Fruit fly (Drosophila melanogaster) whole organism, embryonic: ENCODE measurements around the gene ball.

Experiments
- Antp ChIP-seq: fragments of 200-800 bp; sonication (Bioruptor generic); optimal IDR thresholded peaks from 3 replicates; lab custom pipeline; 2016; ENCODE audit warnings: missing biosample characterization, missing genetic modification characterization
- C15 ChIP-seq: fragments of 200-800 bp; sonication (Bioruptor generic); IDR thresholded peaks from 3 replicates; pipeline ENCODE4 v1.3.6; 2022; ENCODE audit warnings: missing biosample characterization, missing genetic modification characterization
- CG10654 ChIP-seq: fragments of 200-800 bp; sonication (Bioruptor generic); optimal IDR thresholded peaks from 2 replicates; lab custom pipeline; 2016; ENCODE audit warnings: missing biosample characterization, missing genetic modification characterization
- CG13123 ChIP-seq: fragments of 200-800 bp; sonication (Bioruptor generic); optimal IDR thresholded peaks from 2 replicates; lab custom pipeline; 2016; ENCODE audit warnings: missing biosample characterization, missing genetic modification characterization
- CG13296 ChIP-seq: fragments of 200-800 bp; sonication (Bioruptor generic); optimal IDR thresholded peaks from 3 replicates; lab custom pipeline; 2018; ENCODE audit warnings: missing biosample characterization, mild to moderate bottlenecking, missing genetic modification characterization
- CG1529 ChIP-seq: fragments of 200-800 bp; sonication (Bioruptor generic); optimal IDR thresholded peaks from 3 replicates; lab custom pipeline; 2018; ENCODE audit warnings: missing biosample characterization, missing genetic modification characterization
- CG15514 ChIP-seq: fragments of 200-800 bp; sonication (Bioruptor generic); optimal IDR thresholded peaks from 3 replicates; lab custom pipeline; 2017; ENCODE audit warnings: missing biosample characterization, missing genetic modification characterization, mild to moderate bottlenecking, moderate library complexity, missing genetic modification reagents
- CG2712 ChIP-seq: fragments of 200-800 bp; optimal IDR thresholded peaks from 3 replicates; lab custom pipeline; 2019; ENCODE audit warnings: missing biosample characterization, mild to moderate bottlenecking, missing genetic modification characterization, moderate library complexity
- CG3281 ChIP-seq: fragments of 200-800 bp; sonication (Bioruptor generic); optimal IDR thresholded peaks from 3 replicates; lab custom pipeline; 2017; ENCODE audit warnings: missing biosample characterization, mild to moderate bottlenecking, missing genetic modification characterization
- CG3838 ChIP-seq: fragments of 200-800 bp; sonication (Bioruptor generic); optimal IDR thresholded peaks from 3 replicates; lab custom pipeline; 2016; ENCODE audit warnings: missing biosample characterization, missing genetic modification characterization
- CG5245 ChIP-seq: fragments of 200-800 bp; sonication (Bioruptor generic); optimal IDR thresholded peaks from 3 replicates; lab custom pipeline; 2016; ENCODE audit warnings: missing biosample characterization, missing genetic modification characterization
- CG6272 ChIP-seq: fragments of 200-800 bp; sonication (Bioruptor generic); IDR thresholded peaks from 2 replicates; pipeline ENCODE4 v1.3.6; 2022; ENCODE audit warnings: missing biosample characterization, missing genetic modification characterization
- CG6654 ChIP-seq: fragments of 200-800 bp; sonication (Bioruptor generic); optimal IDR thresholded peaks from 2 replicates; lab custom pipeline; 2017; ENCODE audit warnings: missing biosample characterization, mild to moderate bottlenecking, missing genetic modification characterization
- CG6689 ChIP-seq: fragments of 200-800 bp; sonication (Bioruptor generic); IDR thresholded peaks from 2 replicates; pipeline ENCODE4 v1.3.6; 2022; ENCODE audit warnings: missing biosample characterization, missing genetic modification characterization
- CG7372 ChIP-seq: fragments of 200-800 bp; sonication (Bioruptor generic); IDR thresholded peaks from 2 replicates; pipeline ENCODE4 v1.3.6; 2022; ENCODE audit warnings: missing biosample characterization, missing genetic modification characterization
- CG8765 ChIP-seq: fragments of 200-800 bp; sonication (Bioruptor generic); IDR thresholded peaks from 2 replicates; pipeline ENCODE4 v1.3.6; 2022; ENCODE audit warnings: missing biosample characterization, missing genetic modification characterization
- CG9932 ChIP-seq: fragments of 200-800 bp; sonication (Bioruptor generic); IDR thresholded peaks from 2 replicates; pipeline ENCODE4 v1.3.6; 2022; ENCODE audit warnings: missing biosample characterization, missing genetic modification characterization
- CrebB ChIP-seq: fragments of 200-800 bp; sonication (Bioruptor generic); optimal IDR thresholded peaks from 3 replicates; lab custom pipeline; 2018; ENCODE audit warnings: missing biosample characterization, mild to moderate bottlenecking, missing genetic modification characterization
- Dek ChIP-seq: fragments of 200-800 bp; sonication (Bioruptor generic); optimal IDR thresholded peaks from 3 replicates; lab custom pipeline; 2019; ENCODE audit warnings: missing biosample characterization, mild to moderate bottlenecking, missing genetic modification characterization, moderate library complexity
- Dfd ChIP-seq, 2 experiments: fragments of >200 bp; optimal IDR thresholded peaks; 2 replicates each; lab custom pipeline; 2017; ENCODE audit warnings: missing biosample characterization in 2 of 2, missing genetic modification characterization in 2 of 2
- Dip2 ChIP-seq: fragments of 200-800 bp; sonication (Bioruptor generic); IDR thresholded peaks from 2 replicates; pipeline ENCODE4 v1.3.6; 2022; ENCODE audit warnings: missing biosample characterization, missing genetic modification characterization
- Dll ChIP-seq: fragments of 200-800 bp; sonication (Bioruptor generic); IDR thresholded peaks from 4 replicates; pipeline ENCODE4 v1.3.6; 2022; ENCODE audit warnings: missing biosample characterization, missing genetic modification characterization; ENCODE audit not compliant: partially characterized antibody
- Dp ChIP-seq: fragments of 200-800 bp; sonication (Bioruptor generic); optimal IDR thresholded peaks from 2 replicates; lab custom pipeline; 2018; ENCODE audit warnings: missing biosample characterization, mild to moderate bottlenecking, missing genetic modification characterization, moderate library complexity
- HHEX ChIP-seq: fragments of 200-800 bp; sonication (Bioruptor generic); optimal IDR thresholded peaks from 3 replicates; lab custom pipeline; 2017; ENCODE audit warnings: missing biosample characterization, mild to moderate bottlenecking, missing genetic modification characterization, missing genetic modification reagents
- Hmr ChIP-seq: fragments of 200-800 bp; sonication (Bioruptor generic); optimal IDR thresholded peaks from 3 replicates; lab custom pipeline; 2017; ENCODE audit warnings: mild to moderate bottlenecking, missing biosample characterization, missing genetic modification reagents, missing genetic modification characterization
- Meics ChIP-seq: fragments of 200-800 bp; sonication (Bioruptor generic); optimal IDR thresholded peaks from 2 replicates; lab custom pipeline; 2017; ENCODE audit warnings: missing biosample characterization, mild to moderate bottlenecking, missing genetic modification characterization
- Nf-YB ChIP-seq: fragments of 200-800 bp; sonication (Bioruptor generic); optimal IDR thresholded peaks from 3 replicates; lab custom pipeline; 2019; ENCODE audit warnings: missing biosample characterization, mild to moderate bottlenecking, missing genetic modification characterization, moderate library complexity
- Opbp ChIP-seq: fragments of 200-800 bp; sonication (Bioruptor generic); IDR thresholded peaks from 3 replicates; pipeline ENCODE4 v1.3.6; 2022; ENCODE audit warnings: missing biosample characterization, missing genetic modification characterization; ENCODE audit not compliant: partially characterized antibody
- Spps ChIP-seq: fragments of 200-800 bp; sonication (Bioruptor generic); optimal IDR thresholded peaks from 2 replicates; lab custom pipeline; 2018; ENCODE audit warnings: missing biosample characterization, mild to moderate bottlenecking, missing genetic modification characterization
- Ssrp ChIP-seq: fragments of 200-800 bp; sonication (Bioruptor generic); optimal IDR thresholded peaks from 2 replicates; lab custom pipeline; 2018; ENCODE audit warnings: missing biosample characterization, mild to moderate bottlenecking, missing genetic modification characterization, moderate library complexity
- Stat92E ChIP-seq, 3 experiments: fragments of >200 bp in 2 of 3; fragments of 200-800 bp in 1 of 3; sonication (Bioruptor generic) in 1 of 3; optimal IDR thresholded peaks; 2 replicates each; lab custom pipeline; 2017 to 2019; ENCODE audit warnings: missing biosample characterization in 3 of 3, missing genetic modification characterization in 3 of 3, mild to moderate bottlenecking in 1 of 3, moderate library complexity in 1 of 3
- Xbp1 ChIP-seq: fragments of 200-800 bp; sonication (Bioruptor generic); optimal IDR thresholded peaks from 3 replicates; lab custom pipeline; 2016; ENCODE audit warnings: missing biosample characterization, mild to moderate bottlenecking, missing genetic modification characterization
- ase ChIP-seq: fragments of 200-800 bp; sonication (Bioruptor generic); IDR thresholded peaks from 3 replicates; pipeline ENCODE4 v1.3.6; 2022; ENCODE audit warnings: missing biosample characterization, missing genetic modification characterization
- bab2 ChIP-seq: fragments of 200-800 bp; sonication (Bioruptor generic); optimal IDR thresholded peaks from 2 replicates; lab custom pipeline; 2016; ENCODE audit warnings: missing biosample characterization, missing genetic modification characterization
- bcd ChIP-seq: fragments of 200-800 bp; sonication (Bioruptor generic); optimal IDR thresholded peaks from 2 replicates; lab custom pipeline; 2017; ENCODE audit warnings: missing biosample characterization, mild to moderate bottlenecking, missing genetic modification characterization
- chn ChIP-seq: fragments of 200-800 bp; sonication (Bioruptor generic); optimal IDR thresholded peaks from 2 replicates; lab custom pipeline; 2016; ENCODE audit warnings: missing biosample characterization, missing genetic modification characterization
- ci ChIP-seq: fragments of 200-800 bp; sonication (Bioruptor generic); IDR thresholded peaks from 3 replicates; pipeline ENCODE4 v1.3.6; 2022; ENCODE audit warnings: missing biosample characterization, missing genetic modification characterization
- dm ChIP-seq: fragments of 200-800 bp; sonication (Bioruptor generic); optimal IDR thresholded peaks from 3 replicates; lab custom pipeline; 2016; ENCODE audit warnings: missing biosample characterization, missing genetic modification characterization
- dmrt11E ChIP-seq: fragments of 200-800 bp; sonication (Bioruptor generic); optimal IDR thresholded peaks from 3 replicates; lab custom pipeline; 2018; ENCODE audit warnings: missing biosample characterization, mild to moderate bottlenecking, missing genetic modification characterization, moderate library complexity
- en ChIP-seq: fragments of 200-800 bp; sonication (Bioruptor generic); optimal IDR thresholded peaks from 2 replicates; lab custom pipeline; 2016; ENCODE audit warnings: missing biosample characterization, missing genetic modification characterization
- fru ChIP-seq: fragments of >200 bp; optimal IDR thresholded peaks from 2 replicates; lab custom pipeline; 2017
- klu ChIP-seq: fragments of 200-800 bp; sonication (Bioruptor generic); IDR thresholded peaks from 2 replicates; pipeline ENCODE4 v1.3.6; 2022; ENCODE audit warnings: missing biosample characterization, missing genetic modification characterization
- lola ChIP-seq, 3 experiments: fragments of >200 bp in 2 of 3; fragments of 200-800 bp in 1 of 3; sonication (Bioruptor generic) in 1 of 3; optimal IDR thresholded peaks; 2 replicates each; lab custom pipeline; 2017 to 2019; ENCODE audit warnings: missing biosample characterization in 3 of 3, missing genetic modification characterization in 3 of 3, mild to moderate bottlenecking in 1 of 3, moderate library complexity in 1 of 3
- luna ChIP-seq: fragments of 200-800 bp; sonication (Bioruptor generic); optimal IDR thresholded peaks from 2 replicates; lab custom pipeline; 2016; ENCODE audit warnings: missing biosample characterization, missing genetic modification characterization
- salm ChIP-seq: fragments of 200-800 bp; sonication (Bioruptor generic); optimal IDR thresholded peaks from 2 replicates; lab custom pipeline; 2018; ENCODE audit warnings: missing biosample characterization, mild to moderate bottlenecking, missing genetic modification characterization
- stwl ChIP-seq: fragments of 200-800 bp; sonication (Bioruptor generic); optimal IDR thresholded peaks from 3 replicates; lab custom pipeline; 2018; ENCODE audit warnings: missing biosample characterization, mild to moderate bottlenecking, missing genetic modification characterization, moderate library complexity
- tap ChIP-seq: fragments of 200-800 bp; optimal IDR thresholded peaks from 3 replicates; lab custom pipeline; 2019; ENCODE audit warnings: missing biosample characterization, mild to moderate bottlenecking, missing genetic modification characterization, moderate library complexity
- usp ChIP-seq: fragments of >200 bp; optimal IDR thresholded peaks from 2 replicates; lab custom pipeline; 2017; ENCODE audit warnings: missing biosample characterization, missing genetic modification characterization
- zf30C ChIP-seq: fragments of 200-800 bp; sonication (Bioruptor generic); optimal IDR thresholded peaks from 3 replicates; lab custom pipeline; 2018; ENCODE audit warnings: missing biosample characterization, mild to moderate bottlenecking, missing genetic modification characterization

ball gene

DNA sequence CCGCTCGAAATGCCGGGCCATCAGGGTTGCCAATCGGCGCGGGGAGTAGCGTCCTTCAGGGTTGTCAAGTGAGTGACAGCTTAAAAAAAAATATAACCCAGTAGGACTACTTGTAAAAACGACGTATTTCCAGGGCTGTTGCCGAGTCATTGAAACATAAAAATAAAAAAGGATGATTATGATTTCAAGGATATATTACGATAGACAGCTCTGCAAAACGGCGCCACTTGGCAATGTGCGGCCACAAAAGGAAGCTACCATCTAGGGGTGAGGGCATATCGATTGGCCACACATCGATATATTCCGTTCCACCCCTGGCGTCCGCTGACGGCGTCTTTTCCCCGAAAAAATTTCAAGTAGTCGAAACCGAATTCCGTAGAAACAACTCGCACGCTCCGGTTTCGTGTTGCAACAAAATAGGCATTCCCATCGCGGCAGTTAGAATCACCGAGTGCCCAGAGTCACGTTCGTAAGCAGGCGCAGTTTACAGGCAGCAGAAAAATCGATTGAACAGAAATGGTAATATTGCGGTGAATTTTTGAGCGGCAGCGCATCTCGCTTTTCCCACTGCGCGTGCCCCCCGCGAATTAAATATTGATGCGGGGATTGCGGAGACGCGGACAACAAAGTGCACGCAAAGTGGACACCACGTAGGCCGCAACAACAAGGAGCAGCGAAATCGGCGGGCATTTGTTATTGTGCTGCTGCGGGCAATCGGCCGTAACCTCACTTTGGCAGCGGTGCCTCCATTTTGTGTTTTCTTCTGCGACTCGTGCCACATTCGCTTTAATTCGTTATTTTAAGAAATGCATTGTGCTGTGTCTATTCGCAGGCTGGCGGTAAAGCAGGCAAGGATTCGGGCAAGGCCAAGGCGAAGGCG, at the start of gene ball, which contains the start of gene His2Av (continued):
- TF ChIP-seq Dip2 (GFP tag; lab: Robert Waterston, UW) = no peak
- TF ChIP-seq CG6689 = peak; percentile 84
- TF ChIP-seq en (GFP tag; lab: Kevin White, UChicago) = peak; percentile 62
- peak; percentile 79 for TF ChIP-seq CG10654 (GFP tag; lab: Kevin White, UChicago)
- TF ChIP-seq Spps (tag; lab: Kevin White, UChicago) = peak; percentile 65
- TF ChIP-seq Dll = peak; percentile 89
- peak; percentile 70 for TF ChIP-seq bcd (GFP tag; lab: Kevin White, UChicago)
- TF ChIP-seq Ssrp = peak; percentile 40
- peak; percentile 70 for TF ChIP-seq Dek (tag; lab: Kevin White, UChicago)
- TF ChIP-seq Antp (GFP tag; lab: Kevin White, UChicago) = peak; percentile 92
- TF ChIP-seq ase (GFP tag; lab: Robert Waterston, UW) = peak; percentile 82
- TF ChIP-seq bab2 (GFP tag; lab: Kevin White, UChicago) = peak; percentile 91
- peak; percentile 65 for TF ChIP-seq C15 (GFP tag; lab: Robert Waterston, UW)
- TF ChIP-seq Dp = peak; percentile 67
- peak; percentile 65 for TF ChIP-seq CG13296 (GFP tag; lab: Kevin White, UChicago)
- TF ChIP-seq HHEX (GFP tag; lab: Kevin White, UChicago) = peak; percentile 64
- peak; percentile 88 for TF ChIP-seq CG15514 (GFP tag; lab: Kevin White, UChicago)
- peak; percentile 78 for TF ChIP-seq CG8765
- TF ChIP-seq Stat92E (GFP tag; optimal IDR thresholded peaks at IDR 0.05; lab: Kevin White, UChicago) = peak in 1 of 3 experiments; percentile 93
- peak; percentile 78 for TF ChIP-seq dmrt11E
- TF ChIP-seq CG6272 (GFP tag; lab: Robert Waterston, UW) = peak; percentile 77
- TF ChIP-seq CG13123 (GFP tag; lab: Kevin White, UChicago) = peak; percentile 77
- TF ChIP-seq lola (GFP tag; optimal IDR thresholded peaks at IDR 0.05; lab: Kevin White, UChicago) = peak in 1 of 3 experiments; percentile 71
- TF ChIP-seq usp = no peak
- TF ChIP-seq Opbp (GFP tag; lab: Robert Waterston, UW) = peak; percentile 92
- TF ChIP-seq Meics = peak; percentile 82
- peak; percentile 12 for TF ChIP-seq zf30C (GFP tag; lab: Kevin White, UChicago)
- TF ChIP-seq CG6654 = peak; percentile 38
- peak; percentile 74 for TF ChIP-seq dm
- TF ChIP-seq klu = peak; percentile 72
- peak; percentile 90 for TF ChIP-seq CG9932
- peak; percentile 62 for TF ChIP-seq salm
- peak; percentile 53 for TF ChIP-seq CG1529 (GFP tag; lab: Kevin White, UChicago)
- no peak for TF ChIP-seq Dfd (GFP tag; optimal IDR thresholded peaks at IDR 0.05; lab: Kevin White, UChicago)
- peak; percentile 84 for TF ChIP-seq stwl (tag; lab: Kevin White, UChicago)
- TF ChIP-seq chn = peak; percentile 89
- TF ChIP-seq luna (GFP tag; lab: Kevin White, UChicago) = peak; percentile 67
- TF ChIP-seq Nf-YB = peak; percentile 47
- TF ChIP-seq CrebB (tag; lab: Kevin White, UChicago) = peak; percentile 71
- peak; percentile 81 for TF ChIP-seq CG5245 (GFP tag; lab: Kevin White, UChicago)
- peak; percentile 53 for TF ChIP-seq CG3838 (GFP tag; lab: Kevin White, UChicago)
- peak; percentile 53 for TF ChIP-seq tap
- TF ChIP-seq CG7372 = peak; percentile 57; the same call in 1 of the 2 replicates
- TF ChIP-seq Hmr = peak; percentile 91
- TF ChIP-seq CG3281 (GFP tag; lab: Kevin White, UChicago) = peak; percentile 70
- TF ChIP-seq ci (GFP tag; lab: Robert Waterston, UW) = peak; percentile 89
- no peak for TF ChIP-seq fru (lab: Kevin White, UChicago)
- peak; percentile 93 for TF ChIP-seq Xbp1 (GFP tag; lab: Kevin White, UChicago)
- peak; percentile 83 for TF ChIP-seq CG2712 (tag; lab: Kevin White, UChicago)
